Worm (Caenorhabditis elegans): ENCODE measurements around the gene dnj-7.

dnj-7 gene

DNA sequence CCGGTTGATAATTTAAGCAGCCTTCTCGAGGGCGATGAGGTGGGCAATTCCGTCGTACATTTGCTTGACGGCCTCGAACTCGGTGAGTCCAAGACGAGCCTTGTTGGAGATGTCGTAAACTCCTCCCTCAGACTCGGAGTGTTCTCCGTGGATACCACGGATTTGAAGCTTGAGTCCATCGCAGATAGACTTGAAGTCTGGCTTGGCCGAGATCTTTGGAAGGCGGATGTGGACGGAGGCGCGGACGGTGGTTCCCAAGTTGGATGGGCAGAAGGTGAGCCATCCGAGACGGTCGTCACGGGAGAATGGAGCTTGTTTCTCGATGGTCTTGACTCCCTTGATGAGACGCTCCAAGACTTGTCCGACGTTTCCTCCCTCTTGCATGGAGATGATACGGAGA, 36.5 kb downstream of the dnj-7 start:
- TF ChIP-seq ceh-28 (tag; optimal IDR thresholded peaks at IDR 0.05): no peak
- TF ChIP-seq egl-5 (tag; optimal IDR thresholded peaks at IDR 0.05): no peak
- no peak for TF ChIP-seq ceh-82 (tag; optimal IDR thresholded peaks at IDR 0.05)
- TF ChIP-seq ZK546.5 (tag; optimal IDR thresholded peaks at IDR 0.05): no peak
- TF ChIP-seq aly-2 (tag; optimal IDR thresholded peaks at IDR 0.05): no peak
- TF ChIP-seq nhr-12 (tag; optimal IDR thresholded peaks at IDR 0.05): no peak
- no peak for TF ChIP-seq snpc-4 (tag; optimal IDR thresholded peaks at IDR 0.05)
- TF ChIP-seq egl-27 (tag; optimal IDR thresholded peaks at IDR 0.05): no peak
- no peak for TF ChIP-seq tbx-2 (tag; optimal IDR thresholded peaks at IDR 0.05)
- TF ChIP-seq ceh-16 (tag; optimal IDR thresholded peaks at IDR 0.05): no peak
- TF ChIP-seq daf-12 (tag; optimal IDR thresholded peaks at IDR 0.05): no peak
- no peak for TF ChIP-seq fkh-2 (tag; optimal IDR thresholded peaks at IDR 0.05)
- TF ChIP-seq nhr-76 (tag; optimal IDR thresholded peaks at IDR 0.05): no peak
- no peak for TF ChIP-seq elt-1 (tag; optimal IDR thresholded peaks at IDR 0.05)
- no peak for TF ChIP-seq ceh-9 (tag; optimal IDR thresholded peaks at IDR 0.05)
- TF ChIP-seq fkh-10 (GFP tag; optimal IDR thresholded peaks at IDR 0.05): no peak

DNA sequence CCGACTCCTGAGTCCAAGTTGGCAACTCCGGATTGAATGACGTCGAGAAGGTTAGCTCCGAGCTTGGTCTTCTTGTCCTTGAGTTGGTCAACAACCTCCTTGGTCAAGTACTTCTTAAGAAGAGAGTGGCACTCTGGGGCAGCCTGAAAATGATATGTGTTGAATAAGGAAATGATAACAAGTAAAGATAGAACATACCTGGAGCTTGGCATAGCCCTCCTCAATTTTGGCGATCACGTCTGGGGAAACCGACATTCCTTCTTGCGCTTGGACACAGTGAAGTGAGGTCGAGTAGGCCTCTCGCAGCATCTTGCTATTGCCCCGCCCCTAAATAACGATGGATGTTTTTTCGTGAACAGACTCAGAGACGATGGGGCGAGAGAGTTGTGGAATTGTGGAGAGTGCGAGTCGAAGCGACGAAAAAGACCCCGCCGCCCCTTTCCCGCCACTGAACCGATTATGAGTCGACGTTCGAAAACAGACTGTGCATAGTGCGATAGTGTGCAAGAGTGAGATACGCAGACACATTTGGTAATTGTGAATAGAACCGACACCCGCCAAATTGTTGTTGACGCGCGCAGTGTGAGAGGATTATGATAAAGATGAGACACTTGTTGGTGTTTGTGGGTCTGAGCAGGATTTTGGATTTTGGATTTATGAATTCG, 37.9 kb downstream of the dnj-7 start:
- TF ChIP-seq hmg-11 (tag; optimal IDR thresholded peaks at IDR 0.05): peak; percentile 34
- TF ChIP-seq fos-1 (tag; optimal IDR thresholded peaks at IDR 0.05): no peak
- TF ChIP-seq pqm-1 (tag; optimal IDR thresholded peaks at IDR 0.05): peak; percentile 31
- TF ChIP-seq nhr-67 (tag; optimal IDR thresholded peaks at IDR 0.05): no peak
- no peak for TF ChIP-seq unc-62 (GFP tag; optimal IDR thresholded peaks at IDR 0.05)
- peak; percentile 90 for TF ChIP-seq ama-1 (optimal IDR thresholded peaks at IDR 0.05)
- no peak for TF ChIP-seq elt-1 (tag; optimal IDR thresholded peaks at IDR 0.05)
- no peak for TF ChIP-seq unc-39 (tag; optimal IDR thresholded peaks at IDR 0.05)
- TF ChIP-seq skn-1 (tag; optimal IDR thresholded peaks at IDR 0.05): no peak
- TF ChIP-seq sea-2 (GFP tag; optimal IDR thresholded peaks at IDR 0.05): no peak
- peak; percentile 13 for TF ChIP-seq nhr-43 (tag; optimal IDR thresholded peaks at IDR 0.05; ENCODE audit: poor library complexity, severe bottlenecking)
- peak; percentile 66 for TF ChIP-seq lin-39 (tag; optimal IDR thresholded peaks at IDR 0.05)
- TF ChIP-seq daf-12 (tag; optimal IDR thresholded peaks at IDR 0.05): no peak
- TF ChIP-seq nfya-1 (tag; optimal IDR thresholded peaks at IDR 0.05; ENCODE audit: insufficient read depth): peak; percentile 63
- no peak for TF ChIP-seq ZK546.5 (tag; optimal IDR thresholded peaks at IDR 0.05)
- TF ChIP-seq jun-1 (tag; optimal IDR thresholded peaks at IDR 0.05): peak; percentile 16
- TF ChIP-seq egl-27 (tag; optimal IDR thresholded peaks at IDR 0.05): no peak
- peak; percentile 60 for TF ChIP-seq elt-2 (tag; optimal IDR thresholded peaks at IDR 0.05)
- TF ChIP-seq ztf-4 (tag; optimal IDR thresholded peaks at IDR 0.05): no peak
- TF ChIP-seq nhr-23 (tag; optimal IDR thresholded peaks at IDR 0.05): peak; percentile 27
- TF ChIP-seq pha-4 (tag; optimal IDR thresholded peaks at IDR 0.05): peak; percentile 48
- TF ChIP-seq mdl-1 (tag; optimal IDR thresholded peaks at IDR 0.05): no peak
- TF ChIP-seq tbx-2 (tag; optimal IDR thresholded peaks at IDR 0.05): no peak
- peak; percentile 17 for TF ChIP-seq snpc-4 (tag; optimal IDR thresholded peaks at IDR 0.05)
- TF ChIP-seq ztf-11 (tag; optimal IDR thresholded peaks at IDR 0.05): no peak
- TF ChIP-seq elt-3 (tag; optimal IDR thresholded peaks at IDR 0.05): no peak
- no peak for TF ChIP-seq egl-5 (tag; optimal IDR thresholded peaks at IDR 0.05)
- TF ChIP-seq nhr-76 (tag; optimal IDR thresholded peaks at IDR 0.05): no peak
- no peak for TF ChIP-seq zag-1 (tag; optimal IDR thresholded peaks at IDR 0.05)

- no peak for TF ChIP-seq ceh-82 (tag; optimal IDR thresholded peaks at IDR 0.05)
- no peak for TF ChIP-seq fos-1 (tag; optimal IDR thresholded peaks at IDR 0.05)
- peak; percentile 73 for TF ChIP-seq elt-2 (tag; optimal IDR thresholded peaks at IDR 0.05)
Measured at ce11 chrX:7233127-7234073, 39.0 kb downstream of the dnj-7 start.
